Worm (Caenorhabditis elegans) whole organism, L4/young adult: ENCODE measurements around the gene apy-1.

ENCODE experiments used
- W03F9.2 ChIP-seq: fragments of 150-350 bp; optimal IDR thresholded peaks from 2 replicates; lab custom pipeline; 2014; ENCODE audit warnings: missing biosample characterization, missing genetic modification characterization
- dao-5 ChIP-seq: sonication (generic microtip); optimal IDR thresholded peaks from 2 replicates; lab custom pipeline; 2016; ENCODE audit warnings: missing genotype, missing genetic modification characterization, moderate library complexity, missing compliant biosample characterization
- him-1 ChIP-seq: sonication (generic microtip); optimal IDR thresholded peaks from 2 replicates; lab custom pipeline; 2016; ENCODE audit warnings: missing genotype, missing genetic modification reagents, missing genetic modification characterization, missing compliant biosample characterization

apy-1 gene

ce11 chrX:7577458-7578158 is 8.1 kb upstream of the apy-1 start:
- TF ChIP-seq him-1 (tag; lab: Kevin White, UChicago) (no peak), dao-5 (tag; lab: Kevin White, UChicago) (no peak), W03F9.2 (tag; lab: Kevin White, UChicago) (no peak)

ce11 chrX:7575939-7576338 is 6.4 kb upstream of the apy-1 start:
- TF ChIP-seq him-1 (tag; lab: Kevin White, UChicago) (no peak), W03F9.2 (tag; lab: Kevin White, UChicago) (no peak), dao-5 (tag; lab: Kevin White, UChicago) (no peak)

ce11 chrX:7573629-7574028 is 4.1 kb upstream of the apy-1 start:
- TF ChIP-seq dao-5 (tag; lab: Kevin White, UChicago) (no peak), W03F9.2 (tag; lab: Kevin White, UChicago) (no peak), him-1 (tag; lab: Kevin White, UChicago) (no peak)

- TF ChIP-seq W03F9.2 (tag; lab: Kevin White, UChicago) (no peak), him-1 (tag; lab: Kevin White, UChicago) (no peak), dao-5 (tag; lab: Kevin White, UChicago) (no peak)
These were observed 3.9 kb upstream of the apy-1 start, which contains the start of the genes unc-98 and F08C6.18 for ce11 chrX:7573572-7573628. Gene unc-98, minus strand, starts transcription at chrX:7573619. Gene F08C6.18, minus strand, starts transcription at chrX:7573628.

ce11 chrX:7573172-7573571 is 3.6 kb upstream of the apy-1 start:
- TF ChIP-seq W03F9.2 (tag; lab: Kevin White, UChicago): no peak
- TF ChIP-seq dao-5 (tag; lab: Kevin White, UChicago): no peak
- no peak for TF ChIP-seq him-1 (tag; lab: Kevin White, UChicago)

- TF ChIP-seq dao-5 (tag; lab: Kevin White, UChicago) (no peak), W03F9.2 (tag; lab: Kevin White, UChicago) (no peak), him-1 (tag; lab: Kevin White, UChicago) (no peak)
These were observed 2.5 kb upstream of the apy-1 start, which contains the start of gene pcyt-1 for ce11 chrX:7572057-7572456. Gene pcyt-1, plus strand, starts transcription at chrX:7572357.

- TF ChIP-seq him-1 (tag; lab: Kevin White, UChicago): no peak
- no peak for TF ChIP-seq W03F9.2 (tag; lab: Kevin White, UChicago)
- TF ChIP-seq dao-5 (tag; lab: Kevin White, UChicago): no peak
These were observed 735 bp downstream of the apy-1 start for ce11 chrX:7568684-7569289.

- no peak for TF ChIP-seq W03F9.2 (tag; lab: Kevin White, UChicago)
- TF ChIP-seq dao-5 (tag; lab: Kevin White, UChicago): no peak
- no peak for TF ChIP-seq him-1 (tag; lab: Kevin White, UChicago)
These were observed 4.5 kb downstream of the apy-1 start, which contains the start of gene vps-52 for ce11 chrX:7565005-7565404. Gene vps-52, plus strand, starts transcription at chrX:7565323.

ce11 chrX:7563425-7563824 is 6.1 kb downstream of the apy-1 start:
- TF ChIP-seq him-1 (tag; lab: Kevin White, UChicago): no peak
- TF ChIP-seq W03F9.2 (tag; lab: Kevin White, UChicago): no peak
- TF ChIP-seq dao-5 (tag; lab: Kevin White, UChicago): no peak

- TF ChIP-seq him-1 (tag; lab: Kevin White, UChicago) (no peak), W03F9.2 (tag; lab: Kevin White, UChicago) (no peak), dao-5 (tag; lab: Kevin White, UChicago) (no peak)
These were observed 6.9 kb downstream of the apy-1 start, which contains the start of gene sto-1 for ce11 chrX:7562625-7563024. Gene sto-1, plus strand, starts transcription at chrX:7562824.

ce11 chrX:7561972-7562371 is 7.5 kb downstream of the apy-1 start:
- TF ChIP-seq him-1 (tag; lab: Kevin White, UChicago) (no peak), W03F9.2 (tag; lab: Kevin White, UChicago) (no peak), dao-5 (tag; lab: Kevin White, UChicago) (no peak)

- no peak for TF ChIP-seq W03F9.2 (tag; lab: Kevin White, UChicago)
- no peak for TF ChIP-seq dao-5 (tag; lab: Kevin White, UChicago)
- no peak for TF ChIP-seq him-1 (tag; lab: Kevin White, UChicago)
These were observed 10.5 kb downstream of the apy-1 start, which contains the start of the genes PDB1.1 and F08C6.5 for ce11 chrX:7558928-7559455. Gene PDB1.1, minus strand, starts transcription at chrX:7559085. Gene F08C6.5, plus strand, starts transcription at chrX:7559405.

ce11 chrX:7554326-7554725 is 15.2 kb downstream of the apy-1 start, which contains the start of gene F46C8.8:
Gene F46C8.8, minus strand, starts transcription at chrX:7554426.
- TF ChIP-seq W03F9.2 (tag; lab: Kevin White, UChicago): no peak
- TF ChIP-seq him-1 (tag; lab: Kevin White, UChicago): no peak
- no peak for TF ChIP-seq dao-5 (tag; lab: Kevin White, UChicago)
